Fruit fly (Drosophila melanogaster) whole organism, prepupa: ENCODE data around the gene CG34043.
A peak's percentile ranks its signal among the peaks of the same experiment; 100 is the strongest.

ENCODE experiments used
- CG10669 ChIP-seq: fragments of 200-800 bp; sonication (Bioruptor generic); optimal IDR thresholded peaks from 3 replicates; lab custom pipeline; 2018; ENCODE audit warnings: missing biosample characterization, mild to moderate bottlenecking, missing genetic modification characterization, moderate library complexity
- CG11294 ChIP-seq: fragments of 200-800 bp; sonication (Bioruptor generic); IDR thresholded peaks from 2 replicates; pipeline ENCODE4 v1.3.6; 2022; ENCODE audit warnings: missing biosample characterization, missing genetic modification characterization
- CG11762 ChIP-seq: fragments of 200-800 bp; sonication (Bioruptor generic); optimal IDR thresholded peaks from 3 replicates; lab custom pipeline; 2016; ENCODE audit warnings: missing biosample characterization, missing genetic modification characterization; ENCODE audit not compliant: insufficient read depth
- CG15336 ChIP-seq: fragments of 200-800 bp; sonication (Bioruptor generic); IDR thresholded peaks from 2 replicates; pipeline ENCODE4 v1.3.6; 2022; ENCODE audit warnings: missing biosample characterization, missing genetic modification characterization
- CG3032 ChIP-seq: fragments of 200-800 bp; optimal IDR thresholded peaks from 2 replicates; lab custom pipeline; 2019; ENCODE audit warnings: missing biosample characterization, mild to moderate bottlenecking, missing genetic modification characterization, moderate library complexity
- CG31627 ChIP-seq: fragments of 200-800 bp; sonication (Bioruptor generic); optimal IDR thresholded peaks from 3 replicates; lab custom pipeline; 2016; ENCODE audit warnings: missing biosample characterization, missing genetic modification characterization
- CG32006 ChIP-seq: fragments of 200-800 bp; sonication (Bioruptor generic); optimal IDR thresholded peaks from 3 replicates; lab custom pipeline; 2017; ENCODE audit warnings: missing biosample characterization, mild to moderate bottlenecking, missing genetic modification characterization
- CG34406 ChIP-seq: fragments of 200-800 bp; sonication (Bioruptor generic); optimal IDR thresholded peaks from 3 replicates; lab custom pipeline; 2016; ENCODE audit warnings: missing biosample characterization, missing genetic modification characterization
- CG3919 ChIP-seq: fragments of 200-800 bp; sonication (Bioruptor generic); optimal IDR thresholded peaks from 3 replicates; lab custom pipeline; 2016; ENCODE audit warnings: missing biosample characterization, missing genetic modification characterization
- CG6163 ChIP-seq: fragments of 200-800 bp; sonication (Bioruptor generic); IDR thresholded peaks from 3 replicates; pipeline ENCODE4 v1.3.6; 2022; ENCODE audit warnings: missing biosample characterization, missing genetic modification characterization
- CG6792 ChIP-seq: fragments of 200-800 bp; sonication (Bioruptor generic); optimal IDR thresholded peaks from 3 replicates; lab custom pipeline; 2016; ENCODE audit warnings: missing biosample characterization, missing genetic modification characterization
- CG6854 ChIP-seq: fragments of 200-800 bp; sonication (Bioruptor generic); optimal IDR thresholded peaks from 2 replicates; lab custom pipeline; 2017; ENCODE audit warnings: missing biosample characterization, mild to moderate bottlenecking, missing genetic modification characterization
- CG8319 ChIP-seq: fragments of 200-800 bp; sonication (Bioruptor generic); optimal IDR thresholded peaks from 3 replicates; lab custom pipeline; 2016; ENCODE audit warnings: missing biosample characterization, missing genetic modification characterization
- CG8632 ChIP-seq: fragments of 200-800 bp; sonication (Bioruptor generic); optimal IDR thresholded peaks from 3 replicates; lab custom pipeline; 2016; ENCODE audit warnings: missing biosample characterization, missing genetic modification characterization
- CG9139 ChIP-seq: fragments of 200-800 bp; sonication (Bioruptor generic); optimal IDR thresholded peaks from 3 replicates; lab custom pipeline; 2017; ENCODE audit warnings: missing biosample characterization, mild to moderate bottlenecking, missing genetic modification characterization
- Eip75B ChIP-seq: fragments of 200-800 bp; sonication (Bioruptor generic); optimal IDR thresholded peaks from 3 replicates; lab custom pipeline; 2016; ENCODE audit warnings: missing biosample characterization, missing genetic modification characterization
- Eip78C ChIP-seq: fragments of 200-800 bp; sonication (Bioruptor generic); peaks from one replicate; lab custom pipeline; 2016; ENCODE audit warnings: missing biosample characterization, missing genetic modification characterization
- Ets21C ChIP-seq: fragments of 200-800 bp; sonication (Bioruptor generic); optimal IDR thresholded peaks from 3 replicates; lab custom pipeline; 2016; ENCODE audit warnings: missing biosample characterization, missing genetic modification characterization
- Hr39 ChIP-seq: fragments of 200-800 bp; sonication (Bioruptor generic); optimal IDR thresholded peaks from 2 replicates; lab custom pipeline; 2016; ENCODE audit warnings: missing biosample characterization, missing genetic modification characterization
- Hr4 ChIP-seq: fragments of 200-800 bp; sonication (Bioruptor generic); optimal IDR thresholded peaks from 3 replicates; lab custom pipeline; 2016; ENCODE audit warnings: missing biosample characterization, missing genetic modification characterization
- Met ChIP-seq: fragments of 200-800 bp; sonication (Bioruptor generic); optimal IDR thresholded peaks from 3 replicates; lab custom pipeline; 2016; ENCODE audit warnings: missing biosample characterization, missing genetic modification characterization
- OdsH ChIP-seq: fragments of 200-800 bp; sonication (Bioruptor generic); optimal IDR thresholded peaks from 3 replicates; lab custom pipeline; 2016; ENCODE audit warnings: missing biosample characterization, missing genetic modification characterization
- Sox102F ChIP-seq: fragments of 200-800 bp; sonication (Bioruptor generic); optimal IDR thresholded peaks from 2 replicates; lab custom pipeline; 2016; ENCODE audit warnings: missing biosample characterization, mild to moderate bottlenecking, missing genetic modification characterization
- Sox15 ChIP-seq: fragments of 200-800 bp; sonication (Bioruptor generic); optimal IDR thresholded peaks from 3 replicates; lab custom pipeline; 2016; ENCODE audit warnings: missing biosample characterization, missing genetic modification characterization
- achi ChIP-seq: fragments of 200-800 bp; sonication (Bioruptor generic); optimal IDR thresholded peaks from 3 replicates; lab custom pipeline; 2016; ENCODE audit warnings: missing biosample characterization, missing genetic modification characterization
- cyc ChIP-seq: fragments of 200-800 bp; sonication (Bioruptor generic); optimal IDR thresholded peaks from 3 replicates; lab custom pipeline; 2016; ENCODE audit warnings: missing biosample characterization, missing genetic modification characterization
- eg ChIP-seq: fragments of 200-800 bp; sonication (Bioruptor generic); IDR thresholded peaks from 3 replicates; pipeline ENCODE4 v1.3.6; 2022; ENCODE audit warnings: missing biosample characterization, missing genetic modification characterization
- fd85E ChIP-seq: fragments of 200-800 bp; sonication (Bioruptor generic); optimal IDR thresholded peaks from 3 replicates; lab custom pipeline; 2016; ENCODE audit warnings: missing biosample characterization, missing genetic modification characterization
- fkh ChIP-seq: fragments of 200-800 bp; sonication (Bioruptor generic); optimal IDR thresholded peaks from 3 replicates; lab custom pipeline; 2017; ENCODE audit warnings: missing biosample characterization, mild to moderate bottlenecking, missing genetic modification characterization, moderate library complexity
- pdm3 ChIP-seq: fragments of 200-800 bp; sonication (Bioruptor generic); optimal IDR thresholded peaks from 3 replicates; lab custom pipeline; 2016; ENCODE audit warnings: missing biosample characterization, missing genetic modification characterization
- salr ChIP-seq, 2 experiments: fragments of 200-800 bp; sonication (Bioruptor generic); optimal IDR thresholded peaks; 3 replicates each; lab custom pipeline; 2016 to 2018; ENCODE audit warnings: missing biosample characterization in 2 of 2, missing genetic modification characterization in 2 of 2, mild to moderate bottlenecking in 1 of 2
- ss ChIP-seq, 2 experiments: fragments of 200-800 bp; sonication (Bioruptor generic); optimal IDR thresholded peaks; 2 replicates in 1 of 2; 3 replicates in 1 of 2; lab custom pipeline; 2017 to 2018; ENCODE audit warnings: mild to moderate bottlenecking in 2 of 2, missing biosample characterization in 2 of 2, missing genetic modification characterization in 2 of 2, moderate library complexity in 1 of 2

The CG34043 gene

dm6 chr2L:10231092-10231494 is 49.6 kb downstream of the CG34043 start (continued):
- TF ChIP-seq CG6163 (GFP tag; lab: Robert Waterston, UW) (no peak), CG10669 (peak; percentile 51), CG9139 (GFP tag; lab: Kevin White, UChicago) (no peak), eg (GFP tag; lab: Robert Waterston, UW) (no peak), CG31627 (peak; percentile 32), pdm3 (GFP tag; lab: Kevin White, UChicago) (no peak), OdsH (GFP tag; lab: Kevin White, UChicago) (peak; percentile 57), fkh (GFP tag; lab: Kevin White, UChicago) (peak; percentile 5), CG3032 (tag; lab: Kevin White, UChicago) (peak; percentile 38), CG34406 (peak; percentile 36), fd85E (no peak), Hr4 (peak; percentile 71), CG32006 (no peak), ss (GFP tag; optimal IDR thresholded peaks at IDR 0.05; lab: Kevin White, UChicago) (peak in 1 of 2 experiments; percentile 27), CG15336 (peak; percentile 49; the same call in 1 of the 2 replicates), Sox102F (GFP tag; lab: Kevin White, UChicago) (peak; percentile 45), Ets21C (GFP tag; lab: Kevin White, UChicago) (no peak), Met (peak; percentile 54), Sox15 (peak; percentile 2), Hr39 (no peak), CG6854 (GFP tag; lab: Kevin White, UChicago) (no peak), salr (GFP tag; optimal IDR thresholded peaks at IDR 0.05; lab: Kevin White, UChicago) (no peak), CG3919 (GFP tag; lab: Kevin White, UChicago) (no peak), CG11294 (GFP tag; lab: Robert Waterston, UW) (no peak), CG6792 (peak; percentile 32), CG8319 (peak; percentile 4), CG8632 (GFP tag; lab: Kevin White, UChicago) (peak; percentile 29), CG11762 (GFP tag; lab: Kevin White, UChicago) (no peak), cyc (GFP tag; lab: Kevin White, UChicago) (peak; percentile 0)

- TF ChIP-seq Eip78C (GFP tag; lab: Kevin White, UChicago) (peak; percentile 40), achi (peak; percentile 9), Eip75B (no peak)
- TF ChIP-seq, all 60 proteins: peak for 2
These were observed 50.2 kb downstream of the CG34043 start for dm6 chr2L:10230455-10230854.
